Worm (Caenorhabditis elegans) whole organism, late embryonic: ENCODE results near the gene T05G5.1.

Experiments used
- C08G9.2 ChIP-seq: sonication (generic microtip); optimal IDR thresholded peaks from 2 replicates; lab custom pipeline; 2016; ENCODE audit warnings: mild to moderate bottlenecking, missing genetic modification characterization, moderate library complexity, missing compliant biosample characterization
- F13H6.1 ChIP-seq: sonication (generic microtip); optimal IDR thresholded peaks from 2 replicates; lab custom pipeline; 2016; ENCODE audit warnings: missing genetic modification characterization, missing compliant biosample characterization
- K09A11.1 ChIP-seq: sonication (generic microtip); optimal IDR thresholded peaks from 2 replicates; lab custom pipeline; 2017; ENCODE audit warnings: antibody characterized with exemption, mild to moderate bottlenecking, missing genetic modification characterization, missing compliant biosample characterization; ENCODE audit not compliant: insufficient read depth
- Y22D7AL.16 ChIP-seq: sonication (generic microtip); optimal IDR thresholded peaks from 2 replicates; lab custom pipeline; 2016; ENCODE audit warnings: missing genetic modification characterization, missing compliant biosample characterization
- ceh-14 ChIP-seq: sonication (generic microtip); optimal IDR thresholded peaks from 2 replicates; lab custom pipeline; 2016; ENCODE audit warnings: missing genotype, missing genetic modification characterization, missing compliant biosample characterization
- ceh-18 ChIP-seq: sonication (generic microtip); optimal IDR thresholded peaks from 2 replicates; lab custom pipeline; 2016; ENCODE audit warnings: missing genetic modification characterization, missing compliant biosample characterization
- ceh-19 ChIP-seq: fragments of 200-800 bp; sonication (Bioruptor generic); optimal IDR thresholded peaks from 2 replicates; lab custom pipeline; 2018; ENCODE audit warnings: mild to moderate bottlenecking, missing genetic modification characterization, missing compliant biosample characterization
- ceh-22 ChIP-seq: sonication (generic microtip); optimal IDR thresholded peaks from 2 replicates; lab custom pipeline; 2017; ENCODE audit warnings: missing biosample characterization, missing genetic modification characterization
- ceh-31 ChIP-seq: sonication (generic microtip); optimal IDR thresholded peaks from 2 replicates; lab custom pipeline; 2016; ENCODE audit warnings: missing genetic modification characterization, missing compliant biosample characterization
- che-1 ChIP-seq: sonication (generic microtip); optimal IDR thresholded peaks from 2 replicates; lab custom pipeline; 2016; ENCODE audit warnings: mild to moderate bottlenecking, missing genetic modification characterization, missing compliant biosample characterization
- elt-4 ChIP-seq: sonication (generic microtip); optimal IDR thresholded peaks from 2 replicates; lab custom pipeline; 2016; ENCODE audit warnings: missing genetic modification characterization, missing compliant biosample characterization
- eyg-1 ChIP-seq: sonication (generic microtip); optimal IDR thresholded peaks from 2 replicates; lab custom pipeline; 2016; ENCODE audit warnings: missing genotype, missing genetic modification characterization, missing compliant biosample characterization
- fkh-10 ChIP-seq: fragments of 150-350 bp; optimal IDR thresholded peaks from 2 replicates; lab custom pipeline; 2014; ENCODE audit warnings: missing biosample characterization, missing genetic modification reagents, missing genetic modification characterization
- fkh-6 ChIP-seq: sonication (generic microtip); optimal IDR thresholded peaks from 2 replicates; lab custom pipeline; 2016; ENCODE audit warnings: missing genetic modification characterization, missing compliant biosample characterization
- gmeb-2 ChIP-seq: sonication (generic microtip); optimal IDR thresholded peaks from 2 replicates; lab custom pipeline; 2016; ENCODE audit warnings: missing genetic modification characterization, inconsistent platforms, missing compliant biosample characterization
- hlh-13 ChIP-seq: fragments of 200-800 bp; sonication (Bioruptor generic); optimal IDR thresholded peaks from 2 replicates; lab custom pipeline; 2018; ENCODE audit warnings: mild to moderate bottlenecking, missing genetic modification characterization, missing compliant biosample characterization
- hlh-15 ChIP-seq: sonication (generic microtip); optimal IDR thresholded peaks from 2 replicates; lab custom pipeline; 2016; ENCODE audit warnings: missing genetic modification characterization, missing compliant biosample characterization
- hlh-6 ChIP-seq: sonication (generic microtip); optimal IDR thresholded peaks from 2 replicates; lab custom pipeline; 2016; ENCODE audit warnings: missing genotype, missing genetic modification characterization, missing compliant biosample characterization
- hlh-8 ChIP-seq: sonication (generic microtip); optimal IDR thresholded peaks from 2 replicates; lab custom pipeline; 2016; ENCODE audit warnings: missing genotype, missing genetic modification characterization, missing compliant biosample characterization
- lim-6 ChIP-seq: sonication (generic microtip); optimal IDR thresholded peaks from 2 replicates; lab custom pipeline; 2016; ENCODE audit warnings: missing genetic modification characterization, missing compliant biosample characterization
- madf-2 ChIP-seq: sonication (generic microtip); optimal IDR thresholded peaks from 2 replicates; lab custom pipeline; 2017; ENCODE audit warnings: missing genetic modification characterization, missing compliant biosample characterization
- nfya-1 ChIP-seq: sonication (generic microtip); optimal IDR thresholded peaks from 2 replicates; lab custom pipeline; 2017; ENCODE audit warnings: missing genetic modification characterization, mild to moderate bottlenecking, missing compliant biosample characterization, antibody characterized with exemption, moderate library complexity
- nhr-11 ChIP-seq: fragments of 150-350 bp; optimal IDR thresholded peaks from 2 replicates; lab custom pipeline; 2014; ENCODE audit warnings: missing biosample characterization, missing genetic modification characterization
- nhr-232 ChIP-seq: sonication (generic microtip); optimal IDR thresholded peaks from 2 replicates; lab custom pipeline; 2016; ENCODE audit warnings: missing genetic modification characterization, missing compliant biosample characterization
- npax-4 ChIP-seq: sonication (generic microtip); optimal IDR thresholded peaks from 2 replicates; lab custom pipeline; 2016; ENCODE audit warnings: missing genetic modification characterization, missing compliant biosample characterization
- odd-2 ChIP-seq: sonication (generic microtip); optimal IDR thresholded peaks from 2 replicates; lab custom pipeline; 2017; ENCODE audit warnings: antibody characterized with exemption, mild to moderate bottlenecking, missing genetic modification characterization, missing compliant biosample characterization
- pha-2 ChIP-seq: sonication (generic microtip); optimal IDR thresholded peaks from 2 replicates; lab custom pipeline; 2017; ENCODE audit warnings: mild to moderate bottlenecking, missing genetic modification characterization, missing compliant biosample characterization
- pqm-1 ChIP-seq: sonication (generic microtip); optimal IDR thresholded peaks from 2 replicates; lab custom pipeline; 2016; ENCODE audit warnings: missing genetic modification characterization, missing compliant biosample characterization
- sdc-2 ChIP-seq: sonication (generic microtip); optimal IDR thresholded peaks from 2 replicates; lab custom pipeline; 2016; ENCODE audit warnings: missing genotype, missing genetic modification characterization, missing compliant biosample characterization
- sox-4 ChIP-seq: sonication (generic microtip); optimal IDR thresholded peaks from 2 replicates; lab custom pipeline; 2017; ENCODE audit warnings: mild to moderate bottlenecking, missing genetic modification characterization, inconsistent platforms, missing compliant biosample characterization
- syd-9 ChIP-seq: sonication (generic microtip); optimal IDR thresholded peaks from 2 replicates; lab custom pipeline; 2016; ENCODE audit warnings: mild to moderate bottlenecking, missing genetic modification characterization, moderate library complexity, missing compliant biosample characterization
- tbx-7 ChIP-seq: sonication (generic microtip); optimal IDR thresholded peaks from 2 replicates; lab custom pipeline; 2016; ENCODE audit warnings: missing genotype, missing genetic modification characterization, missing compliant biosample characterization
- ttx-3 ChIP-seq: sonication (generic microtip); optimal IDR thresholded peaks from 2 replicates; lab custom pipeline; 2016; ENCODE audit warnings: missing genetic modification reagents, missing genetic modification characterization, missing compliant biosample characterization
- unc-42 ChIP-seq: sonication (generic microtip); optimal IDR thresholded peaks from 2 replicates; lab custom pipeline; 2016; ENCODE audit warnings: missing genotype, missing genetic modification characterization, missing compliant biosample characterization
- unc-55 ChIP-seq: sonication (generic microtip); optimal IDR thresholded peaks from 2 replicates; lab custom pipeline; 2017; ENCODE audit warnings: missing biosample characterization, missing genetic modification reagents, missing genetic modification characterization
- unc-86 ChIP-seq: sonication (generic microtip); optimal IDR thresholded peaks from 2 replicates; lab custom pipeline; 2016; ENCODE audit warnings: missing genetic modification characterization, missing compliant biosample characterization
- zip-5 ChIP-seq: sonication (generic microtip); optimal IDR thresholded peaks from 2 replicates; lab custom pipeline; 2016; ENCODE audit warnings: missing genetic modification characterization, missing compliant biosample characterization

Gene T05G5.1

DNA sequence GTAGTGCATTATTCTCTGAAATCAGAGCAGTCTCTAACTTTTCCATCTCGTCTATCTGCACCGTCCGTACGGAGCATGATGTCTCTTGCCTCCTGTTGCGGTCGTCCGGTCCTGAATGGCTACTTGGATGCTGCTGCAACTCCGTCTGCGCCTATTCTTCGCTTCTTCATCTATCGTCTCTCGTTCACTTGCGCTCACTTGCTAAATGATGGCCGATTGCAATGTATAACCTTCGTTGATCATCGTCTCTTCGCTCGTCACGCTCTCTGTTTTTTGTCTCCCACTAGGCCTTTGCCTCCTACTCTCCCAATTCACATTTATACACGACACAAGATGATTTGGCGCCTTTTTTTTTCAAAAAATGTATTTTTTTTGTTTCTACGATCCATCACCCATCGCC, 45.8 kb downstream of the T05G5.1 start (continued):
- TF ChIP-seq nhr-232 (tag; lab: Kevin White, UChicago): no peak
- peak; percentile 6 for TF ChIP-seq ceh-31 (tag; lab: Kevin White, UChicago)
- no peak for TF ChIP-seq ceh-22

DNA sequence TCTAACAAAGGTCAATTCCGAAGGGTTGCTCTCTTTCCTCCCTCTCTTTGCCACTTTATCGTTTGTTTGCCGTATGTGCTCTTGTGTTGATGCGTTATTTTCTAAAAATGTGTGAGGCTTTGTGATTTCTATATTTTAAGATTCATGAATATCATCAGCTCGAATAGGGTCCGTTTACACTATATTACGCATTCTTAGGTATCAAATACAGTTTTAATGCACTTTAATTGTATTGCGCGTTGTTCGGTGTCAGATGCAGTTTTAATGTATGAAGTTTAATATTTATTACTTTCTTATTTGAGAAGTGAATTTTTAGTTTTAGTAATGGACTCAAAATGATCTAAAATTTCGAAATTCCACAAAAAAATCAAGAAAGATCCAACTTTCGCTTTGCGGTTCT, 46.7 kb downstream of the T05G5.1 start, which contains the start of gene bud-31:
bud-31 (minus strand) TSS at position 101 of the 400 bp plus-strand sequence.
- no peak for TF ChIP-seq F13H6.1
- no peak for TF ChIP-seq eyg-1
- no peak for TF ChIP-seq fkh-10
- TF ChIP-seq che-1: no peak
- no peak for TF ChIP-seq hlh-15 (tag; lab: Kevin White, UChicago)
- no peak for TF ChIP-seq ttx-3 (tag; lab: Kevin White, UChicago)
- no peak for TF ChIP-seq hlh-6 (tag; lab: Kevin White, UChicago)
- no peak for TF ChIP-seq K09A11.1
- TF ChIP-seq syd-9 (tag; lab: Kevin White, UChicago): no peak
- no peak for TF ChIP-seq madf-2
- TF ChIP-seq C08G9.2 (tag; lab: Kevin White, UChicago): no peak
- no peak for TF ChIP-seq pha-2 (tag; lab: Kevin White, UChicago)
- no peak for TF ChIP-seq nfya-1 (tag; lab: Kevin White, UChicago)
- no peak for TF ChIP-seq elt-4

DNA sequence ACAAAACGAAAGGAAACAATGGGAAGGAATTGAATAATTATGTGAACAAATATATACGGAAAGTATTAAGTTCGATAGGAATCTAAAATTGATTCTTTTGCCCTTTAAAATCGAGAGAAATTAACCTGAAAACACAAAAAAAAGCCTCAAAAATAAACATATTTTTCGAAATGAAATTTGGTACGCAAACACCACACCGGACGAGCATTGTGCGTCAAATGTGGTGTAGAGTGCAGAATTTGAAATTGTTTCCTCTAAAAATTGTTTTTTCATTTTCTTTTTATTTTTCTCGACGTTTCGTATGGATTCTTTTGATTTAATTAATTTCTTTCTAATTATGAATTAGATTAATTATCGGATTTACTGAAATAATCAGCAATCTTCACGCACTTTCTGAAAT, 47.8 kb downstream of the T05G5.1 start:
- TF ChIP-seq ceh-14 (tag; lab: Kevin White, UChicago) (peak; percentile 11), unc-42 (peak; percentile 19), ttx-3 (tag; lab: Kevin White, UChicago) (no peak)

DNA sequence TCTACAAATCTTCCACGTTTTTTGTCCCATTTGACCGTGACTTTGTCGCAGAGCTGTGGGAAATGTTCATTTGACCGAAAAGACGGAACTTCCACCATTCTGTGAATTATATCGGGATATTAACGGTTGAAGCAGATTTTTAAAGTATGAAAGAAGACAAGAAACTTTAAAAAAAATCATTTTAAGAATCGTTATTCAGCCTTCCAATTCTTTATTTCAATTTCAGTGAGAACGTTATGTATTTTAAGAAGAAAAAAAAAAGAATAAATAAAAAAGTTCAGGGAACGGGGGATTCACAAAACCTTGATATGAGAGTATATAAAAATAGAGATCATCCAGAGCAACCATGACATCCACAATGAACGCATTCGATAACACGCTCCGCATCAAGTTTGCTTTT, 48.7 kb downstream of the T05G5.1 start, which contains the start of gene set-3:
set-3 (minus strand) TSS at position 101 of the 400 bp plus-strand sequence.
- TF ChIP-seq npax-4 (tag; lab: Kevin White, UChicago): no peak

DNA sequence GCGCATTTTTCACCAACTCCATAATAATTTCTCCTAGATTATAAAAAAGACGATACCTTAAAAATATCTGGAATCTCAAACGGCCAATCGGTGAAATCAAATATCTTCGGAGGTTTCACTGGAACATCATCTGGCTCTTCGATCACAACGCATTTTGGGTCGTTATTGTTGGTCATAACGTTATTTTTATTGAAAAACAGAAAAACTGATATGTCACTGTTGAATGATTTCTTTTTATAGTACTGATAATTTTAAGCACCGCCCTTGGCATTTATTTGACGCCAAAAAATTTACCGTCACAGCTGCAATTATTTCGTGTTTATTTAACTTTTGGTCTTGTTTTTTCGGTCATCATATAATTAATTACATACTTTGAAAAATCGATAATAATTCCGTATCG, 53.1 kb downstream of the T05G5.1 start, which contains the start of gene best-5:
best-5 (minus strand) TSS at position 210 of the 400 bp plus-strand sequence.
- TF ChIP-seq eyg-1: no peak
- no peak for TF ChIP-seq Y22D7AL.16 (tag; lab: Kevin White, UChicago)
- no peak for TF ChIP-seq ceh-18
- TF ChIP-seq fkh-6: no peak
- TF ChIP-seq unc-55 (GFP tag; lab: Kevin White, UChicago): no peak
- no peak for TF ChIP-seq hlh-8 (tag; lab: Kevin White, UChicago)
- no peak for TF ChIP-seq hlh-13 (GFP tag; lab: Kevin White, UChicago)
- no peak for TF ChIP-seq hlh-6 (tag; lab: Kevin White, UChicago)
- TF ChIP-seq pqm-1: no peak
- no peak for TF ChIP-seq odd-2 (tag; lab: Kevin White, UChicago)
- no peak for TF ChIP-seq che-1
- TF ChIP-seq unc-86 (tag; lab: Kevin White, UChicago): no peak
- no peak for TF ChIP-seq gmeb-2 (tag; lab: Kevin White, UChicago)
- no peak for TF ChIP-seq nhr-232 (tag; lab: Kevin White, UChicago)
- TF ChIP-seq elt-4: no peak

DNA sequence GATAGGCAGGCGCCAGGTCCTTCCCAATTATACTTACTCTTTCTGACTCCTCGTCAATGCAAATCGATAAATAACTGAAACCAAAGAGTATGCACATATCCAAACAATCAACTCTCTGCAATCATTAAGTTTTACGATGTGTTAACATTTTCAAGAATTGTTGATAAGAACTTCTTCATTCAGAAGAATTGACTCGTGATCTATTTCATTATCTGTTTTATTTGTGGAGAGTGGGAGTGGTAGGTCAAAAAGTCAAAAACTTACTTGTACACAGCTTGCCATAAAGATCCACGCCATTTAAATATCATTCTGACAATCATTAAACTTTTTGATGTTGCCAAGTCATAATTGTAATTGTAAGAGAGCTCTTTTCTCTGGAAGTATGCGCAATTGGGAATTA, 53.8 kb downstream of the T05G5.1 start:
- no peak for TF ChIP-seq sox-4 (tag; lab: Kevin White, UChicago)
- no peak for TF ChIP-seq ceh-22
- no peak for TF ChIP-seq ttx-3 (tag; lab: Kevin White, UChicago)
- no peak for TF ChIP-seq C08G9.2 (tag; lab: Kevin White, UChicago)
- TF ChIP-seq sdc-2 (tag; lab: Kevin White, UChicago): no peak
- TF ChIP-seq ceh-14 (tag; lab: Kevin White, UChicago): no peak
- TF ChIP-seq zip-5 (tag; lab: Kevin White, UChicago): no peak
- no peak for TF ChIP-seq elt-4
- TF ChIP-seq tbx-7: no peak
- TF ChIP-seq nhr-11 (tag; lab: Kevin White, UChicago): no peak
- TF ChIP-seq hlh-13 (GFP tag; lab: Kevin White, UChicago): no peak
- TF ChIP-seq unc-42: no peak
- TF ChIP-seq ceh-19: no peak
- no peak for TF ChIP-seq fkh-10
- TF ChIP-seq lim-6 (tag; lab: Kevin White, UChicago): no peak
